Worm (Caenorhabditis elegans) whole organism, L4/young adult: ENCODE measurements around the gene dpy-9.

Experiments
- dao-5 ChIP-seq: sonication (generic microtip); optimal IDR thresholded peaks from 2 replicates; lab custom pipeline; 2016; ENCODE audit warnings: missing genotype, missing genetic modification characterization, moderate library complexity, missing compliant biosample characterization
- him-1 ChIP-seq: sonication (generic microtip); optimal IDR thresholded peaks from 2 replicates; lab custom pipeline; 2016; ENCODE audit warnings: missing genotype, missing genetic modification reagents, missing genetic modification characterization, missing compliant biosample characterization

- no peak for TF ChIP-seq him-1 (tag; lab: Kevin White, UChicago)
- no peak for TF ChIP-seq dao-5
These were observed 35.7 kb upstream of the dpy-9 start for ce11 chrIV:294737-295136.
